Fruit fly (Drosophila melanogaster) whole organism, embryonic: ENCODE measurements around the gene CG5235.

Source experiments
- Ada2b ChIP-seq: fragments of 200-800 bp; sonication (Bioruptor generic); IDR thresholded peaks from 2 replicates; pipeline ENCODE4 v1.3.6; 2022; ENCODE audit warnings: missing biosample characterization, missing genetic modification characterization
- BEAF-32 ChIP-seq: fragments of 200-800 bp; sonication (Bioruptor generic); optimal IDR thresholded peaks from 3 replicates; lab custom pipeline; 2017; ENCODE audit warnings: missing biosample characterization, missing genetic modification characterization, mild to moderate bottlenecking, moderate library complexity, missing genetic modification reagents
- CG10366 ChIP-seq: fragments of 200-800 bp; sonication (Bioruptor generic); IDR thresholded peaks from 2 replicates; pipeline ENCODE4 v1.3.6; 2022; ENCODE audit warnings: missing biosample characterization, missing genetic modification characterization
- CG10431 ChIP-seq: fragments of 200-800 bp; sonication (Bioruptor generic); optimal IDR thresholded peaks from 3 replicates; lab custom pipeline; 2018; ENCODE audit warnings: missing biosample characterization, mild to moderate bottlenecking, missing genetic modification characterization
- CG10654 ChIP-seq: fragments of 200-800 bp; sonication (Bioruptor generic); optimal IDR thresholded peaks from 2 replicates; lab custom pipeline; 2016; ENCODE audit warnings: missing biosample characterization, missing genetic modification characterization
- CG12104 ChIP-seq: fragments of 200-800 bp; sonication (Bioruptor generic); optimal IDR thresholded peaks from 3 replicates; lab custom pipeline; 2016; ENCODE audit warnings: missing biosample characterization, missing genetic modification characterization
- CG14710 ChIP-seq: fragments of 200-800 bp; sonication (Bioruptor generic); optimal IDR thresholded peaks from 3 replicates; lab custom pipeline; 2019; ENCODE audit warnings: missing biosample characterization, mild to moderate bottlenecking, missing genetic modification characterization, moderate library complexity
- CG16815 ChIP-seq: fragments of 200-800 bp; sonication (Bioruptor generic); optimal IDR thresholded peaks from 3 replicates; lab custom pipeline; 2017; ENCODE audit warnings: missing biosample characterization, mild to moderate bottlenecking, missing genetic modification characterization
- CG18262 ChIP-seq: fragments of 200-800 bp; optimal IDR thresholded peaks from 3 replicates; lab custom pipeline; 2019; ENCODE audit warnings: missing biosample characterization, mild to moderate bottlenecking, missing genetic modification characterization, moderate library complexity
- CG18476 ChIP-seq: fragments of 200-800 bp; sonication (Bioruptor generic); optimal IDR thresholded peaks from 2 replicates; lab custom pipeline; 2016; ENCODE audit warnings: missing biosample characterization, mild to moderate bottlenecking, missing genetic modification characterization
- CG18619 ChIP-seq: fragments of 200-800 bp; sonication (Bioruptor generic); optimal IDR thresholded peaks from 3 replicates; lab custom pipeline; 2017; ENCODE audit warnings: missing biosample characterization, mild to moderate bottlenecking, missing genetic modification characterization
- CG2712 ChIP-seq: fragments of 200-800 bp; optimal IDR thresholded peaks from 3 replicates; lab custom pipeline; 2019; ENCODE audit warnings: missing biosample characterization, mild to moderate bottlenecking, missing genetic modification characterization, moderate library complexity
- CG32767 ChIP-seq: fragments of 200-800 bp; sonication (Bioruptor generic); IDR thresholded peaks from 2 replicates; pipeline ENCODE4 v1.3.6; 2022; ENCODE audit warnings: missing biosample characterization, missing genetic modification characterization
- CG3995 ChIP-seq: fragments of 200-800 bp; sonication (Bioruptor generic); optimal IDR thresholded peaks from 3 replicates; lab custom pipeline; 2016; ENCODE audit warnings: missing biosample characterization, missing genetic modification characterization
- CG4730 ChIP-seq: fragments of 200-800 bp; sonication (Bioruptor generic); IDR thresholded peaks from 2 replicates; pipeline ENCODE4 v1.3.6; 2022; ENCODE audit warnings: missing biosample characterization, missing genetic modification characterization
- CG4820 ChIP-seq: fragments of 200-800 bp; sonication (Bioruptor generic); optimal IDR thresholded peaks from 3 replicates; lab custom pipeline; 2016; ENCODE audit warnings: missing biosample characterization, missing genetic modification characterization
- CG4854 ChIP-seq: fragments of 200-800 bp; sonication (Bioruptor generic); optimal IDR thresholded peaks from 2 replicates; lab custom pipeline; 2016; ENCODE audit warnings: missing biosample characterization, missing genetic modification characterization, inconsistent platforms
- CG6254 ChIP-seq: fragments of 200-800 bp; sonication (Bioruptor generic); optimal IDR thresholded peaks from 3 replicates; lab custom pipeline; 2017; ENCODE audit warnings: mild to moderate bottlenecking, missing biosample characterization, missing genetic modification reagents, missing genetic modification characterization
- CG6272 ChIP-seq: fragments of 200-800 bp; sonication (Bioruptor generic); IDR thresholded peaks from 2 replicates; pipeline ENCODE4 v1.3.6; 2022; ENCODE audit warnings: missing biosample characterization, missing genetic modification characterization
- CG7745 ChIP-seq: fragments of 200-800 bp; sonication (Bioruptor generic); optimal IDR thresholded peaks from 2 replicates; lab custom pipeline; 2018; ENCODE audit warnings: missing biosample characterization, mild to moderate bottlenecking, missing genetic modification characterization, moderate library complexity
- CG9437 ChIP-seq: fragments of 200-800 bp; sonication (Bioruptor generic); optimal IDR thresholded peaks from 2 replicates; lab custom pipeline; 2018; ENCODE audit warnings: missing biosample characterization, mild to moderate bottlenecking, missing genetic modification characterization
- Doc3 ChIP-seq: fragments of 200-800 bp; sonication (Bioruptor generic); IDR thresholded peaks from 3 replicates; pipeline ENCODE4 v1.3.6; 2022; ENCODE audit warnings: missing biosample characterization, missing genetic modification characterization; ENCODE audit not compliant: partially characterized antibody
- E2f2 ChIP-seq: fragments of 200-800 bp; sonication (Bioruptor generic); IDR thresholded peaks from 2 replicates; pipeline ENCODE4 v1.3.6; 2022; ENCODE audit warnings: missing biosample characterization, missing genetic modification characterization
- Hr3 ChIP-seq: fragments of 200-800 bp; sonication (Bioruptor generic); optimal IDR thresholded peaks from 3 replicates; lab custom pipeline; 2016; ENCODE audit warnings: missing biosample characterization, missing genetic modification characterization
- MESR4 ChIP-seq: fragments of 200-800 bp; sonication (Bioruptor generic); optimal IDR thresholded peaks from 2 replicates; lab custom pipeline; 2018; ENCODE audit warnings: missing biosample characterization, mild to moderate bottlenecking, missing genetic modification characterization, moderate library complexity
- MTF-1 ChIP-seq: fragments of 200-800 bp; sonication (Bioruptor generic); optimal IDR thresholded peaks from 2 replicates; lab custom pipeline; 2018; ENCODE audit warnings: missing biosample characterization, mild to moderate bottlenecking, missing genetic modification characterization, borderline replicate concordance
- Mad ChIP-seq: fragments of 200-800 bp; sonication (Bioruptor generic); optimal IDR thresholded peaks from 2 replicates; lab custom pipeline; 2016; ENCODE audit warnings: missing biosample characterization, missing genetic modification characterization
- Max ChIP-seq: fragments of 200-800 bp; sonication (Bioruptor generic); optimal IDR thresholded peaks from 2 replicates; lab custom pipeline; 2016; ENCODE audit warnings: missing biosample characterization, mild to moderate bottlenecking, missing genetic modification characterization
- Med ChIP-seq: fragments of 200-800 bp; sonication (Bioruptor generic); peaks from one replicate; lab custom pipeline; 2016; ENCODE audit warnings: missing biosample characterization, missing genetic modification characterization, mild to moderate bottlenecking, inconsistent platforms, moderate library complexity
- Opbp ChIP-seq: fragments of 200-800 bp; sonication (Bioruptor generic); IDR thresholded peaks from 3 replicates; pipeline ENCODE4 v1.3.6; 2022; ENCODE audit warnings: missing biosample characterization, missing genetic modification characterization; ENCODE audit not compliant: partially characterized antibody
- Rfx ChIP-seq: fragments of 200-800 bp; sonication (Bioruptor generic); IDR thresholded peaks from 2 replicates; pipeline ENCODE4 v1.3.6; 2022; ENCODE audit warnings: missing biosample characterization, missing genetic modification characterization
- YL-1 ChIP-seq: fragments of 200-800 bp; sonication (Bioruptor generic); optimal IDR thresholded peaks from 3 replicates; lab custom pipeline; 2017; ENCODE audit warnings: missing biosample characterization, mild to moderate bottlenecking, missing genetic modification characterization
- az2 ChIP-seq: fragments of 200-800 bp; sonication (Bioruptor generic); optimal IDR thresholded peaks from 3 replicates; lab custom pipeline; 2016; ENCODE audit warnings: missing biosample characterization, missing genetic modification characterization
- bbx ChIP-seq: fragments of 200-800 bp; sonication (Bioruptor generic); IDR thresholded peaks from 2 replicates; pipeline ENCODE4 v1.3.6; 2022; ENCODE audit warnings: missing biosample characterization, missing genetic modification characterization; ENCODE audit not compliant: partially characterized antibody
- bsh ChIP-seq, 2 experiments: fragments of 200-800 bp; sonication (Bioruptor generic); optimal IDR thresholded peaks; 2 replicates each; lab custom pipeline; 2017 to 2018; ENCODE audit warnings: mild to moderate bottlenecking in 2 of 2, missing biosample characterization in 2 of 2, missing genetic modification characterization in 2 of 2, moderate library complexity in 1 of 2
- chinmo ChIP-seq: fragments of 200-800 bp; sonication (Bioruptor generic); IDR thresholded peaks from 4 replicates; pipeline ENCODE4 v1.3.6; 2022; ENCODE audit warnings: missing biosample characterization, missing genetic modification characterization; ENCODE audit not compliant: partially characterized antibody
- ci ChIP-seq: fragments of 200-800 bp; sonication (Bioruptor generic); IDR thresholded peaks from 3 replicates; pipeline ENCODE4 v1.3.6; 2022; ENCODE audit warnings: missing biosample characterization, missing genetic modification characterization
- cwo ChIP-seq: fragments of 200-800 bp; sonication (Bioruptor generic); optimal IDR thresholded peaks from 3 replicates; lab custom pipeline; 2017; ENCODE audit warnings: missing biosample characterization, missing genetic modification characterization, mild to moderate bottlenecking, moderate library complexity, missing genetic modification reagents
- dpn ChIP-seq, 2 experiments: fragments of 200-800 bp; sonication (Bioruptor generic); optimal IDR thresholded peaks; 3 replicates each; lab custom pipeline; 2016; ENCODE audit warnings: missing biosample characterization in 2 of 2, missing genetic modification characterization in 2 of 2
- gce ChIP-seq: fragments of 200-800 bp; sonication (Bioruptor generic); IDR thresholded peaks from 3 replicates; pipeline ENCODE4 v1.3.6; 2022; ENCODE audit warnings: missing biosample characterization, missing genetic modification characterization
- kni ChIP-seq: fragments of 200-800 bp; sonication (Bioruptor generic); optimal IDR thresholded peaks from 3 replicates; lab custom pipeline; 2017; ENCODE audit warnings: mild to moderate bottlenecking, missing biosample characterization, missing genetic modification reagents, missing genetic modification characterization
- pnt ChIP-seq: fragments of 200-800 bp; sonication (Bioruptor generic); optimal IDR thresholded peaks from 3 replicates; lab custom pipeline; 2016; ENCODE audit warnings: missing biosample characterization, missing genetic modification characterization
- sim ChIP-seq: fragments of 200-800 bp; sonication (Bioruptor generic); IDR thresholded peaks from 2 replicates; pipeline ENCODE4 v1.3.6; 2022; ENCODE audit warnings: missing biosample characterization, missing genetic modification characterization
- stwl ChIP-seq: fragments of 200-800 bp; sonication (Bioruptor generic); optimal IDR thresholded peaks from 3 replicates; lab custom pipeline; 2018; ENCODE audit warnings: missing biosample characterization, mild to moderate bottlenecking, missing genetic modification characterization, moderate library complexity
- toy ChIP-seq: fragments of 200-800 bp; sonication (Bioruptor generic); IDR thresholded peaks from 2 replicates; pipeline ENCODE4 v1.3.6; 2022; ENCODE audit warnings: missing biosample characterization, missing genetic modification characterization
- ttk ChIP-seq: fragments of 200-800 bp; sonication (Bioruptor generic); IDR thresholded peaks from 2 replicates; pipeline ENCODE4 v2.1.2; 2022; ENCODE audit warnings: missing biosample characterization, missing genetic modification characterization
- unpg ChIP-seq: fragments of 200-800 bp; sonication (Bioruptor generic); optimal IDR thresholded peaks from 3 replicates; lab custom pipeline; 2018; ENCODE audit warnings: missing biosample characterization, mild to moderate bottlenecking, missing genetic modification characterization, moderate library complexity
- vvl ChIP-seq: fragments of 200-800 bp; sonication (Bioruptor generic); IDR thresholded peaks from 2 replicates; pipeline ENCODE4 v1.3.6; 2022; ENCODE audit warnings: missing biosample characterization, missing genetic modification characterization
- zen ChIP-seq: fragments of 200-800 bp; sonication (Bioruptor generic); optimal IDR thresholded peaks from 3 replicates; lab custom pipeline; 2018; ENCODE audit warnings: missing biosample characterization, mild to moderate bottlenecking, missing genetic modification characterization, moderate library complexity

Gene CG5235

dm6 chr3L:16087323-16087816, 2.8 kb downstream of the CG5235 start, which contains the start of gene Tasp1 (continued):
- TF ChIP-seq CG4854 (no peak), pnt (GFP tag; lab: Kevin White, UChicago) (no peak), Mad (GFP tag; lab: Kevin White, UChicago) (peak; percentile 21), CG16815 (peak; percentile 5), ttk (peak; percentile 75), vvl (GFP tag; lab: Robert Waterston, UW) (peak; percentile 86), CG7745 (tag; lab: Kevin White, UChicago) (no peak), CG9437 (GFP tag; lab: Kevin White, UChicago) (peak; percentile 47), az2 (peak; percentile 58), BEAF-32 (peak; percentile 21), CG4820 (peak; percentile 36), Hr3 (peak; percentile 49), stwl (tag; lab: Kevin White, UChicago) (peak; percentile 47), CG4730 (GFP tag; lab: Robert Waterston, UW) (peak; percentile 61; the same call in 1 of the 2 replicates), CG10431 (GFP tag; lab: Kevin White, UChicago) (no peak), Rfx (peak; percentile 79), CG10366 (GFP tag; lab: Robert Waterston, UW) (peak; percentile 38; the same call in 1 of the 2 replicates), Opbp (GFP tag; lab: Robert Waterston, UW) (peak; percentile 56; the same call in 1 of the 3 replicates), Ada2b (peak; percentile 62), toy (GFP tag; lab: Robert Waterston, UW) (no peak), MTF-1 (GFP tag; lab: Kevin White, UChicago) (peak; percentile 1), bbx (peak; percentile 24; the same call in 1 of the 2 replicates), bsh (GFP tag; optimal IDR thresholded peaks at IDR 0.05; lab: Kevin White, UChicago) (peak in 1 of 2 experiments; percentile 74), cwo (GFP tag; lab: Kevin White, UChicago) (no peak), CG6254 (GFP tag; lab: Kevin White, UChicago) (peak; percentile 22), CG3995 (GFP tag; lab: Kevin White, UChicago) (no peak), zen (tag; lab: Kevin White, UChicago) (peak; percentile 54), Doc3 (GFP tag; lab: Robert Waterston, UW) (no peak), CG10654 (GFP tag; lab: Kevin White, UChicago) (peak; percentile 19), CG14710 (tag; lab: Kevin White, UChicago) (peak; percentile 68), Max (GFP tag; lab: Kevin White, UChicago) (peak; percentile 9), dpn (GFP tag; optimal IDR thresholded peaks at IDR 0.05; lab: Kevin White, UChicago) (peak in 1 of 2 experiments; percentile 55), CG32767 (GFP tag; lab: Robert Waterston, UW) (peak; percentile 52; the same call in 1 of the 2 replicates), CG18262 (tag; lab: Kevin White, UChicago) (peak; percentile 78), chinmo (GFP tag; lab: Robert Waterston, UW) (0 out of 4 replicates have a peak, but pooled peaks have one; percentile 31), CG18619 (GFP tag; lab: Kevin White, UChicago) (peak; percentile 56), YL-1 (GFP tag; lab: Kevin White, UChicago) (peak; percentile 48), gce (GFP tag; lab: Robert Waterston, UW) (peak; percentile 50; the same call in 1 of the 3 replicates), CG12104 (GFP tag; lab: Kevin White, UChicago) (peak; percentile 42), CG6272 (GFP tag; lab: Robert Waterston, UW) (no peak), CG2712 (tag; lab: Kevin White, UChicago) (peak; percentile 83), kni (GFP tag; lab: Kevin White, UChicago) (no peak), E2f2 (GFP tag; lab: Robert Waterston, UW) (peak; percentile 11; the same call in 1 of the 2 replicates), unpg (GFP tag; lab: Kevin White, UChicago) (peak; percentile 69), CG18476 (GFP tag; lab: Kevin White, UChicago) (peak; percentile 35), Med (peak; percentile 77), ci (GFP tag; lab: Robert Waterston, UW) (peak; percentile 46; the same call in 2 of the 3 replicates), MESR4 (GFP tag; lab: Kevin White, UChicago) (peak; percentile 82), sim (GFP tag; lab: Robert Waterston, UW) (peak; percentile 54; the same call in 1 of the 2 replicates)
